Worm (Caenorhabditis elegans) whole organism, L4 larva: Measurements from ENCODE around the gene sre-32.

ENCODE experiments used
- F26F4.8 ChIP-seq: fragments of 200-800 bp; sonication (Bioruptor generic); conservative IDR thresholded peaks from 2 replicates; pipeline ENCODE4 v1.3.6; 2022; ENCODE audit warnings: missing genetic modification characterization, missing compliant biosample characterization
- Y75B8A.6 ChIP-seq: fragments of 200-800 bp; sonication (Bioruptor generic); IDR thresholded peaks from 2 replicates; pipeline ENCODE4 v1.3.6; 2022; ENCODE audit warnings: missing genetic modification reagents, missing genetic modification characterization, missing compliant biosample characterization
- ZK546.5 ChIP-seq, 2 experiments: sonication (generic microtip); optimal IDR thresholded peaks; 2 replicates each; lab custom pipeline; 2017; ENCODE audit warnings: missing biosample characterization in 2 of 2, missing genetic modification characterization in 2 of 2
- ceh-82 ChIP-seq: sonication (generic microtip); optimal IDR thresholded peaks from 2 replicates; lab custom pipeline; 2017; ENCODE audit warnings: missing biosample characterization, missing genetic modification characterization
- lim-7 ChIP-seq: fragments of 200-800 bp; sonication (Bioruptor generic); IDR thresholded peaks from 2 replicates; pipeline ENCODE4 v1.3.6; 2022; ENCODE audit warnings: missing genetic modification characterization, missing compliant biosample characterization
- nhr-48 ChIP-seq: sonication (generic microtip); optimal IDR thresholded peaks from 2 replicates; lab custom pipeline; 2016; ENCODE audit warnings: mild to moderate bottlenecking, missing genetic modification characterization, missing compliant biosample characterization
- nhr-76 ChIP-seq: fragments of 150-350 bp; optimal IDR thresholded peaks from 2 replicates; lab custom pipeline; 2014; ENCODE audit warnings: missing biosample characterization, missing genetic modification characterization
- pqm-1 ChIP-seq: sonication (generic microtip); optimal IDR thresholded peaks from 2 replicates; lab custom pipeline; 2017; ENCODE audit warnings: missing biosample characterization, missing genetic modification characterization
- skn-1 ChIP-seq: fragments of 150-350 bp; optimal IDR thresholded peaks from 2 replicates; lab custom pipeline; 2014; ENCODE audit warnings: missing biosample characterization, missing genetic modification characterization
- unc-130 ChIP-seq: sonication (generic microtip); optimal IDR thresholded peaks from 2 replicates; lab custom pipeline; 2016; ENCODE audit warnings: missing genetic modification reagents, missing genetic modification characterization, missing compliant biosample characterization

DNA sequence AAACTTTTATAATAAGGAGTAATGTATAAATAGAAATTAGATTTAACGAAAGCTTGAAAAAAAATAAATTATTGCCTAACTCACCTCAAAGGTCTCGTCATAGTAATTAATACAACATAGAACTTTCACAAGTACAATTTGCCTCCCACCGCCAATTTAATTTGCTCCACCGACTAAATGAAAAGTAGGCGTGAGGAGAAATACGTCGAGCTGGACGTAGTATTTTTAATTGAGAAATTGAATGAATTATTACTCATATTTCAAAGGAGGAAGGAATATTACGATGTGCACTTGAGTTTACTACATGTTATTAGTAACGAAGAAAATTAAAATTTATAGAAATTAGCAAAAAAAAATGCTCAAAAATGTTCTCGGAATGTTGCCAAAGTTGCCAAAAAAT is 18.1 kb downstream of the sre-32 start, which contains the start of gene Y57A10C.9:
- no peak for TF ChIP-seq ceh-82
- TF ChIP-seq pqm-1 (tag; lab: Kevin White, UChicago) = no peak
- TF ChIP-seq skn-1 = no peak
- no peak for TF ChIP-seq unc-130 (GFP tag; lab: Kevin White, UChicago)
- no peak for TF ChIP-seq nhr-48
- TF ChIP-seq ZK546.5 (tag; optimal IDR thresholded peaks at IDR 0.05; lab: Kevin White, UChicago) = no peak
- no peak for TF ChIP-seq lim-7 (GFP tag; lab: Robert Waterston, UW)
- TF ChIP-seq Y75B8A.6 (GFP tag; lab: Robert Waterston, UW) = no peak
- no peak for TF ChIP-seq nhr-76
- no peak for TF ChIP-seq F26F4.8 (GFP tag; lab: Robert Waterston, UW)
